Worm (Caenorhabditis elegans) whole organism, L1 larva: Measurements from ENCODE around the gene C16C10.9.
A peak's percentile ranks its signal among the peaks of the same experiment; 100 is the strongest.

Experiments used
- C16A3.4 ChIP-seq: fragments of 150-350 bp; optimal IDR thresholded peaks from 2 replicates; lab custom pipeline; 2014; ENCODE audit warnings: missing biosample characterization, missing genetic modification characterization
- C34B4.2 ChIP-seq: sonication (generic microtip); optimal IDR thresholded peaks from 2 replicates; lab custom pipeline; 2017; ENCODE audit warnings: mild to moderate bottlenecking, missing genetic modification characterization, missing compliant biosample characterization
- alr-1 ChIP-seq: fragments of 200-800 bp; sonication (Bioruptor generic); optimal IDR thresholded peaks from 2 replicates; lab custom pipeline; 2018; ENCODE audit warnings: borderline replicate concordance, mild to moderate bottlenecking, missing genetic modification characterization, missing compliant biosample characterization
- aly-2 ChIP-seq: fragments of 150-350 bp; optimal IDR thresholded peaks from 2 replicates; lab custom pipeline; 2014; ENCODE audit warnings: missing biosample characterization, missing genetic modification characterization
- ama-1 ChIP-seq: fragments of 150-350 bp; optimal IDR thresholded peaks from 2 replicates; lab custom pipeline; 2014
- ceh-8 ChIP-seq: fragments of 200-800 bp; sonication (Bioruptor generic); optimal IDR thresholded peaks from 2 replicates; lab custom pipeline; 2018; ENCODE audit warnings: mild to moderate bottlenecking, missing genetic modification characterization, moderate library complexity, missing compliant biosample characterization
- ceh-82 ChIP-seq, 3 experiments: fragments of 150-350 bp in 1 of 3; sonication (generic microtip) in 2 of 3; optimal IDR thresholded peaks; 2 replicates each; lab custom pipeline; 2014 to 2017; ENCODE audit warnings: missing biosample characterization in 3 of 3, missing genetic modification characterization in 3 of 3
- ceh-88 ChIP-seq: fragments of 200-800 bp; sonication (Bioruptor generic); IDR thresholded peaks from 2 replicates; pipeline ENCODE4 v1.3.6; 2022; ENCODE audit warnings: missing genetic modification characterization, missing compliant biosample characterization
- ces-1 ChIP-seq: fragments of 150-350 bp; optimal IDR thresholded peaks from 2 replicates; lab custom pipeline; 2014; ENCODE audit warnings: missing biosample characterization, missing genetic modification reagents, missing genetic modification characterization
- dsc-1 ChIP-seq: sonication (generic microtip); optimal IDR thresholded peaks from 2 replicates; lab custom pipeline; 2016; ENCODE audit warnings: mild to moderate bottlenecking, missing genetic modification characterization, missing compliant biosample characterization
- elt-2 ChIP-seq: sonication (generic microtip); optimal IDR thresholded peaks from 2 replicates; lab custom pipeline; 2016; ENCODE audit warnings: missing genetic modification characterization, mild to moderate bottlenecking, inconsistent platforms, missing compliant biosample characterization, missing genetic modification reagents
- fkh-10 ChIP-seq: sonication (generic microtip); optimal IDR thresholded peaks from 2 replicates; lab custom pipeline; 2017; ENCODE audit warnings: missing biosample characterization, missing genetic modification reagents, missing genetic modification characterization
- fkh-4 ChIP-seq: sonication (generic microtip); optimal IDR thresholded peaks from 2 replicates; lab custom pipeline; 2016; ENCODE audit warnings: missing compliant biosample characterization, missing genetic modification characterization, borderline replicate concordance
- fkh-8 ChIP-seq: sonication (generic microtip); optimal IDR thresholded peaks from 2 replicates; lab custom pipeline; 2016; ENCODE audit warnings: mild to moderate bottlenecking, missing genetic modification characterization, missing compliant biosample characterization
- hlh-17 ChIP-seq: fragments of 200-800 bp; sonication (Bioruptor generic); optimal IDR thresholded peaks from 2 replicates; lab custom pipeline; 2018; ENCODE audit warnings: missing genetic modification characterization, mild to moderate bottlenecking, missing compliant biosample characterization, moderate library complexity, borderline replicate concordance
- hpl-2 ChIP-seq: fragments of 150-350 bp; optimal IDR thresholded peaks from 2 replicates; lab custom pipeline; 2014; ENCODE audit warnings: missing biosample characterization, missing genetic modification reagents, missing genetic modification characterization
- irx-1 ChIP-seq: sonication (generic microtip); optimal IDR thresholded peaks from 2 replicates; lab custom pipeline; 2016; ENCODE audit warnings: missing genetic modification characterization, missing compliant biosample characterization
- isw-1 ChIP-seq: fragments of 200-800 bp; sonication (Bioruptor generic); IDR thresholded peaks from 2 replicates; pipeline ENCODE4 v1.3.6; 2022; ENCODE audit warnings: missing genetic modification characterization, missing compliant biosample characterization
- jun-1 ChIP-seq: fragments of 150-350 bp; optimal IDR thresholded peaks from 2 replicates; lab custom pipeline; 2014; ENCODE audit warnings: missing biosample characterization, missing genetic modification reagents, missing genetic modification characterization
- lin-13 ChIP-seq: fragments of 150-350 bp; optimal IDR thresholded peaks from 2 replicates; lab custom pipeline; 2014; ENCODE audit warnings: missing biosample characterization, missing genetic modification reagents, missing genetic modification characterization
- lin-15B ChIP-seq: fragments of 150-350 bp; sonication (generic microtip); optimal IDR thresholded peaks from 3 replicates; lab custom pipeline; 2014; ENCODE audit warnings: missing biosample characterization, missing genetic modification characterization
- lin-35 ChIP-seq, 2 experiments: fragments of 150-350 bp; optimal IDR thresholded peaks; 2 replicates each; lab custom pipeline; 2014; ENCODE audit warnings: missing biosample characterization in 2 of 2, missing genetic modification characterization in 2 of 2, missing genetic modification reagents in 2 of 2
- lir-3 ChIP-seq: sonication (generic microtip); optimal IDR thresholded peaks from 2 replicates; lab custom pipeline; 2016; ENCODE audit warnings: mild to moderate bottlenecking, missing genetic modification characterization, moderate library complexity, missing compliant biosample characterization; ENCODE audit not compliant: poor library complexity
- lsy-2 ChIP-seq, 2 experiments: fragments of 150-350 bp; optimal IDR thresholded peaks; 2 replicates each; lab custom pipeline; 2014; ENCODE audit warnings: missing biosample characterization in 2 of 2, missing genetic modification characterization in 2 of 2
- mab-9 ChIP-seq: fragments of 200-800 bp; sonication (Bioruptor generic); IDR thresholded peaks from 2 replicates; pipeline ENCODE4 v1.3.6; 2022; ENCODE audit warnings: missing genetic modification reagents, missing genetic modification characterization, missing compliant biosample characterization
- nhr-19 ChIP-seq: fragments of 200-800 bp; sonication (Bioruptor generic); conservative IDR thresholded peaks from 2 replicates; pipeline ENCODE4 v1.3.6; 2022; ENCODE audit warnings: missing genetic modification characterization, missing compliant biosample characterization
- nhr-28 ChIP-seq: fragments of 150-350 bp; optimal IDR thresholded peaks from 2 replicates; lab custom pipeline; 2014; ENCODE audit warnings: missing biosample characterization, missing genetic modification characterization
- nhr-47 ChIP-seq: sonication (generic microtip); optimal IDR thresholded peaks from 2 replicates; lab custom pipeline; 2016; ENCODE audit warnings: mild to moderate bottlenecking, missing genetic modification characterization, moderate library complexity, missing compliant biosample characterization
- nhr-71 ChIP-seq: sonication (generic microtip); optimal IDR thresholded peaks from 2 replicates; lab custom pipeline; 2016; ENCODE audit warnings: mild to moderate bottlenecking, missing genetic modification characterization, moderate library complexity, missing compliant biosample characterization
- nhr-76 ChIP-seq: sonication (generic microtip); optimal IDR thresholded peaks from 2 replicates; lab custom pipeline; 2017; ENCODE audit warnings: missing biosample characterization, missing genetic modification characterization
- nhr-84 ChIP-seq: sonication (generic microtip); optimal IDR thresholded peaks from 2 replicates; lab custom pipeline; 2017; ENCODE audit warnings: missing biosample characterization, missing genetic modification characterization
- pag-3 ChIP-seq: sonication (generic microtip); optimal IDR thresholded peaks from 2 replicates; lab custom pipeline; 2017; ENCODE audit warnings: missing genetic modification characterization, mild to moderate bottlenecking, missing compliant biosample characterization, antibody characterized with exemption, borderline replicate concordance; ENCODE audit not compliant: insufficient read depth
- pqm-1 ChIP-seq: sonication (generic microtip); optimal IDR thresholded peaks from 3 replicates; lab custom pipeline; 2017; ENCODE audit warnings: missing biosample characterization, missing genetic modification characterization
- rnt-1 ChIP-seq: sonication (generic microtip); optimal IDR thresholded peaks from 2 replicates; lab custom pipeline; 2016; ENCODE audit warnings: mild to moderate bottlenecking, missing genetic modification characterization, moderate library complexity, missing compliant biosample characterization
- sptf-1 ChIP-seq: fragments of 150-350 bp; optimal IDR thresholded peaks from 2 replicates; lab custom pipeline; 2014; ENCODE audit warnings: missing biosample characterization, missing genetic modification characterization
- sup-37 ChIP-seq: fragments of 200-800 bp; sonication (Bioruptor generic); optimal IDR thresholded peaks from 2 replicates; lab custom pipeline; 2018; ENCODE audit warnings: mild to moderate bottlenecking, missing genetic modification characterization, missing compliant biosample characterization
- tlp-1 ChIP-seq: fragments of 150-350 bp; optimal IDR thresholded peaks from 2 replicates; lab custom pipeline; 2014; ENCODE audit warnings: missing biosample characterization, missing genetic modification characterization
- unc-130 ChIP-seq: fragments of 150-350 bp; optimal IDR thresholded peaks from 2 replicates; lab custom pipeline; 2017; ENCODE audit warnings: missing biosample characterization, missing genetic modification characterization, inconsistent platforms
- unc-62 ChIP-seq: fragments of 150-350 bp; optimal IDR thresholded peaks from 2 replicates; lab custom pipeline; 2014; ENCODE audit warnings: missing biosample characterization, missing genetic modification reagents, missing genetic modification characterization
- unc-98 ChIP-seq: fragments of 200-800 bp; sonication (Bioruptor generic); IDR thresholded peaks from 2 replicates; pipeline ENCODE4 v1.3.6; 2022; ENCODE audit warnings: missing genetic modification characterization, missing compliant biosample characterization
- vab-15 ChIP-seq: sonication (generic microtip); optimal IDR thresholded peaks from 2 replicates; lab custom pipeline; 2017; ENCODE audit warnings: missing genotype, mild to moderate bottlenecking, missing genetic modification characterization, missing compliant biosample characterization
- xbp-1 ChIP-seq: sonication (generic microtip); optimal IDR thresholded peaks from 2 replicates; lab custom pipeline; 2016; ENCODE audit warnings: missing genetic modification characterization, missing compliant biosample characterization
- zip-4 ChIP-seq: fragments of 200-800 bp; sonication (Bioruptor generic); optimal IDR thresholded peaks from 2 replicates; lab custom pipeline; 2018; ENCODE audit warnings: mild to moderate bottlenecking, missing genetic modification characterization, moderate library complexity, missing compliant biosample characterization

The C16C10.9 gene

ce11 chrIII:4170903-4171377, 13.7 kb upstream of the C16C10.9 start, which contains the start of the genes rnf-121 and C16C10.4 (continued):
- TF ChIP-seq alr-1 (tag; lab: Kevin White, UChicago) (no peak), zip-4 (GFP tag; lab: Kevin White, UChicago) (no peak), C34B4.2 (tag; lab: Kevin White, UChicago) (no peak), lin-13 (no peak), nhr-28 (no peak), ceh-82 (tag; optimal IDR thresholded peaks at IDR 0.05; lab: Kevin White, UChicago) (peak; percentile 26 to 64 (median 34))

DNA sequence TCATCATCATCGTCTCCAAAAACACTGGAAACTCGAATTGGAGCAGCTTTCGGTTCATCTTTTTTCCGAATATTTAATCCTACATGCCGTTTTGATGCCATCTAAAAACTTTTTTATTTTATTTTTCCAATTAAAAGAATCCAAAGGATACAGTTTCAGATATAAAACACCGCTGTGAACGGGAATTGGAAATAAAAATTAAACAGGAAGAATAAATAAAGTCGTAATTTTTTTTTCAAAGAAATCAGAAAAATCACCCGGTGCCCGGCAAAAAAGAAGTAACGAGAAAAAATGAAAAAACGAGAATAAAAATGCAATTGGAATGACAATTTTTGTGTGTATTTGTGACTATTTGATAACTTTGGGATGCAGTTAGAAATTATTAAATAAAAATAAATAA, 11.5 kb upstream of the C16C10.9 start, which contains the start of gene ccdc-55:
ccdc-55 (minus strand) TSS at position 101 of the 400 bp plus-strand sequence.
- TF ChIP-seq sptf-1 (tag; lab: Kevin White, UChicago) (no peak), vab-15 (tag; lab: Kevin White, UChicago) (no peak), hlh-17 (GFP tag; lab: Kevin White, UChicago) (no peak)

DNA sequence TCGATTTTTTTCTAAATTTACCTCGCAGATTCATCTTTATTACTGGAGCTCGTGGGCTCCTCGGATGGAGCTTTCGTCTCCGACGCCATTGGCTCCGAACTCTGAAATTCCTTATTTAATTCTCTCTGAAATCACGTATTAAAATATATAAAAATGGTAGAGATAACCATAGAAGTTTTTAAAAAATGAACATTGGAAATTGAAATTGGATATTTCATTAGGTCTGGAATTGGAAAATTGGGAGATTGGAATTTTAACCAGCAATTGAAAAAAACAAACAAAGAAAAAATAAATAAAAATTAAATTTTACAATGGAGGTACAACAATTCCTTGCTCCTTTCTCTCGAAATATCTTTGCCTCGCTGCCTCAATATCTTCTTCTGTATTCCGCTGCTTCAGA, 9.5 kb upstream of the C16C10.9 start, which contains the start of gene rnf-5:
rnf-5 (minus strand) TSS at position 101 of the 400 bp plus-strand sequence.
- TF ChIP-seq fkh-4 (no peak), ama-1 (lab: Kevin White, UChicago) (no peak), unc-130 (no peak), nhr-28 (no peak), C16A3.4 (tag; lab: Kevin White, UChicago) (no peak), vab-15 (tag; lab: Kevin White, UChicago) (no peak), nhr-47 (tag; lab: Kevin White, UChicago) (no peak), pag-3 (tag; lab: Kevin White, UChicago) (no peak), lsy-2 (tag; optimal IDR thresholded peaks at IDR 0.05; lab: Kevin White, UChicago) (no peak), sup-37 (GFP tag; lab: Kevin White, UChicago) (no peak), nhr-76 (tag; lab: Kevin White, UChicago) (no peak), rnt-1 (tag; lab: Kevin White, UChicago) (no peak), nhr-71 (tag; lab: Kevin White, UChicago) (no peak), elt-2 (tag; lab: Kevin White, UChicago) (no peak), isw-1 (GFP tag; lab: Robert Waterston, UW) (no peak), lin-15B (no peak), dsc-1 (tag; lab: Kevin White, UChicago) (no peak), ceh-88 (GFP tag; lab: Robert Waterston, UW) (no peak), lir-3 (tag; lab: Kevin White, UChicago) (no peak), xbp-1 (tag; lab: Kevin White, UChicago) (no peak)

- TF ChIP-seq ceh-88 (GFP tag; lab: Robert Waterston, UW), result no peak
- no peak for TF ChIP-seq aly-2
- TF ChIP-seq lin-15B, result no peak
- TF ChIP-seq unc-62 (GFP tag; lab: Kevin White, UChicago), result no peak
- TF ChIP-seq tlp-1 (tag; lab: Kevin White, UChicago), result no peak
- no peak for TF ChIP-seq hpl-2
- no peak for TF ChIP-seq pqm-1 (tag; lab: Kevin White, UChicago)
- no peak for TF ChIP-seq ceh-8 (GFP tag; lab: Kevin White, UChicago)
- TF ChIP-seq jun-1 (tag; lab: Kevin White, UChicago), result no peak
- no peak for TF ChIP-seq nhr-28
- TF ChIP-seq ces-1 (GFP tag; lab: Kevin White, UChicago), result no peak
- TF ChIP-seq fkh-8 (tag; lab: Kevin White, UChicago), result no peak
- TF ChIP-seq irx-1 (tag; lab: Kevin White, UChicago), result no peak
- TF ChIP-seq nhr-84 (tag; lab: Kevin White, UChicago), result no peak
- TF ChIP-seq unc-98 (GFP tag; lab: Robert Waterston, UW), result no peak
- TF ChIP-seq fkh-10 (GFP tag; lab: Kevin White, UChicago), result no peak
- TF ChIP-seq mab-9 (GFP tag; lab: Robert Waterston, UW), result no peak
- TF ChIP-seq lin-35 (GFP tag; optimal IDR thresholded peaks at IDR 0.05; lab: Kevin White, UChicago), result no peak
- no peak for TF ChIP-seq xbp-1 (tag; lab: Kevin White, UChicago)
- TF ChIP-seq nhr-19 (GFP tag; lab: Robert Waterston, UW), result no peak
- TF ChIP-seq, all 84 proteins: peak for 0
These were observed 6.9 kb upstream of the C16C10.9 start, which contains the start of gene C16C10.8 for ce11 chrIII:4164071-4164470. TSS of gene C16C10.8 (minus strand) at chrIII:4164171.
